Fruit fly (Drosophila melanogaster) whole organism, embryonic: ENCODE data around the gene CG43245.

Source experiments
- Ada2b ChIP-seq: fragments of 200-800 bp; sonication (Bioruptor generic); IDR thresholded peaks from 2 replicates; pipeline ENCODE4 v1.3.6; 2022; ENCODE audit warnings: missing biosample characterization, missing genetic modification characterization
- Blimp-1 ChIP-seq: fragments of 200-800 bp; sonication (Bioruptor generic); optimal IDR thresholded peaks from 3 replicates; lab custom pipeline; 2018; ENCODE audit warnings: missing biosample characterization, missing genetic modification characterization, mild to moderate bottlenecking, moderate library complexity, missing genetic modification reagents
- CG10274 ChIP-seq: fragments of 200-800 bp; sonication (Bioruptor generic); optimal IDR thresholded peaks from 3 replicates; lab custom pipeline; 2017; ENCODE audit warnings: missing biosample characterization, mild to moderate bottlenecking, missing genetic modification characterization
- CG12659 ChIP-seq: fragments of 200-800 bp; sonication (Bioruptor generic); optimal IDR thresholded peaks from 3 replicates; lab custom pipeline; 2017; ENCODE audit warnings: mild to moderate bottlenecking, missing biosample characterization, missing genetic modification reagents, missing genetic modification characterization
- CG12744 ChIP-seq: fragments of 200-800 bp; sonication (Bioruptor generic); optimal IDR thresholded peaks from 2 replicates; lab custom pipeline; 2016; ENCODE audit warnings: missing biosample characterization, missing genetic modification characterization
- CG14710 ChIP-seq: fragments of 200-800 bp; sonication (Bioruptor generic); optimal IDR thresholded peaks from 3 replicates; lab custom pipeline; 2019; ENCODE audit warnings: missing biosample characterization, mild to moderate bottlenecking, missing genetic modification characterization, moderate library complexity
- CG15011 ChIP-seq: fragments of 200-800 bp; sonication (Bioruptor generic); optimal IDR thresholded peaks from 3 replicates; lab custom pipeline; 2018; ENCODE audit warnings: missing biosample characterization, mild to moderate bottlenecking, missing genetic modification characterization
- CG16815 ChIP-seq: fragments of 200-800 bp; sonication (Bioruptor generic); optimal IDR thresholded peaks from 3 replicates; lab custom pipeline; 2017; ENCODE audit warnings: missing biosample characterization, mild to moderate bottlenecking, missing genetic modification characterization
- CG16863 ChIP-seq: fragments of 200-800 bp; sonication (Bioruptor generic); optimal IDR thresholded peaks from 3 replicates; lab custom pipeline; 2016; ENCODE audit warnings: missing biosample characterization, missing genetic modification characterization
- CG17568 ChIP-seq: fragments of 200-800 bp; sonication (Bioruptor generic); optimal IDR thresholded peaks from 2 replicates; lab custom pipeline; 2018; ENCODE audit warnings: missing biosample characterization, mild to moderate bottlenecking, missing genetic modification characterization, moderate library complexity
- CG17612 ChIP-seq: fragments of 200-800 bp; sonication (Bioruptor generic); IDR thresholded peaks from 2 replicates; pipeline ENCODE4 v1.3.6; 2022; ENCODE audit warnings: missing biosample characterization, missing genetic modification characterization
- CG18476 ChIP-seq: fragments of 200-800 bp; sonication (Bioruptor generic); optimal IDR thresholded peaks from 2 replicates; lab custom pipeline; 2016; ENCODE audit warnings: missing biosample characterization, mild to moderate bottlenecking, missing genetic modification characterization
- CG2129 ChIP-seq: fragments of 200-800 bp; sonication (Bioruptor generic); IDR thresholded peaks from 2 replicates; pipeline ENCODE4 v1.3.6; 2022; ENCODE audit warnings: missing biosample characterization, missing genetic modification characterization; ENCODE audit not compliant: partially characterized antibody
- CG31441 ChIP-seq: fragments of 200-800 bp; sonication (Bioruptor generic); IDR thresholded peaks from 2 replicates; pipeline ENCODE4 v1.3.6; 2022; ENCODE audit warnings: missing biosample characterization, missing genetic modification characterization
- CG34224 ChIP-seq: fragments of 200-800 bp; sonication (Bioruptor generic); IDR thresholded peaks from 3 replicates; pipeline ENCODE4 v1.3.6; 2022; ENCODE audit warnings: missing biosample characterization, missing genetic modification characterization; ENCODE audit not compliant: partially characterized antibody
- CG34422 ChIP-seq: fragments of 200-800 bp; sonication (Bioruptor generic); IDR thresholded peaks from 3 replicates; pipeline ENCODE4 v1.3.6; 2022; ENCODE audit warnings: missing biosample characterization, missing genetic modification characterization
- CG3995 ChIP-seq: fragments of 200-800 bp; sonication (Bioruptor generic); optimal IDR thresholded peaks from 3 replicates; lab custom pipeline; 2016; ENCODE audit warnings: missing biosample characterization, missing genetic modification characterization
- CG42726 ChIP-seq: fragments of 200-800 bp; sonication (Bioruptor generic); IDR thresholded peaks from 2 replicates; pipeline ENCODE4 v1.3.6; 2022; ENCODE audit warnings: missing biosample characterization, missing genetic modification characterization; ENCODE audit not compliant: partially characterized antibody
- CG4424 ChIP-seq: fragments of 200-800 bp; sonication (Bioruptor generic); optimal IDR thresholded peaks from 3 replicates; lab custom pipeline; 2016; ENCODE audit warnings: missing biosample characterization, missing genetic modification characterization
- CG7928 ChIP-seq: fragments of 200-800 bp; sonication (Bioruptor generic); optimal IDR thresholded peaks from 2 replicates; lab custom pipeline; 2017; ENCODE audit warnings: missing biosample characterization, mild to moderate bottlenecking, missing genetic modification characterization
- CG8359 ChIP-seq: fragments of 200-800 bp; sonication (Bioruptor generic); optimal IDR thresholded peaks from 2 replicates; lab custom pipeline; 2017; ENCODE audit warnings: missing biosample characterization, mild to moderate bottlenecking, missing genetic modification characterization, borderline replicate concordance
- Dad ChIP-seq: fragments of 200-800 bp; sonication (Bioruptor generic); optimal IDR thresholded peaks from 3 replicates; lab custom pipeline; 2016; ENCODE audit warnings: missing biosample characterization, missing genetic modification characterization
- Deaf1 ChIP-seq: fragments of 200-800 bp; optimal IDR thresholded peaks from 3 replicates; lab custom pipeline; 2019; ENCODE audit warnings: missing biosample characterization, mild to moderate bottlenecking, missing genetic modification characterization, moderate library complexity
- E2f1 ChIP-seq: fragments of 200-800 bp; sonication (Bioruptor generic); IDR thresholded peaks from 2 replicates; pipeline ENCODE4 v1.3.6; 2022; ENCODE audit warnings: missing biosample characterization, missing genetic modification characterization
- H2.0 ChIP-seq: fragments of 200-800 bp; sonication (Bioruptor generic); IDR thresholded peaks from 2 replicates; pipeline ENCODE4 v1.3.6; 2022; ENCODE audit warnings: missing biosample characterization, missing genetic modification characterization
- Hand ChIP-seq: fragments of 200-800 bp; sonication (Bioruptor generic); optimal IDR thresholded peaks from 2 replicates; lab custom pipeline; 2017; ENCODE audit warnings: mild to moderate bottlenecking, missing biosample characterization, missing genetic modification reagents, missing genetic modification characterization
- MESR4 ChIP-seq: fragments of 200-800 bp; sonication (Bioruptor generic); optimal IDR thresholded peaks from 2 replicates; lab custom pipeline; 2018; ENCODE audit warnings: missing biosample characterization, mild to moderate bottlenecking, missing genetic modification characterization, moderate library complexity
- NC2α ChIP-seq: fragments of 200-800 bp; sonication (Bioruptor generic); optimal IDR thresholded peaks from 2 replicates; lab custom pipeline; 2016; ENCODE audit warnings: missing biosample characterization, missing genetic modification characterization
- NK7.1 ChIP-seq: fragments of 200-800 bp; sonication (Bioruptor generic); optimal IDR thresholded peaks from 3 replicates; lab custom pipeline; 2016; ENCODE audit warnings: missing biosample characterization, missing genetic modification characterization
- Scr ChIP-seq: fragments of 200-800 bp; sonication (Bioruptor generic); IDR thresholded peaks from 2 replicates; pipeline ENCODE4 v1.3.6; 2022; ENCODE audit warnings: missing biosample characterization, missing genetic modification characterization; ENCODE audit not compliant: partially characterized antibody
- Side ChIP-seq: fragments of 200-800 bp; sonication (Bioruptor generic); optimal IDR thresholded peaks from 2 replicates; lab custom pipeline; 2016; ENCODE audit warnings: missing biosample characterization, missing genetic modification characterization
- ato ChIP-seq: fragments of 200-800 bp; sonication (Bioruptor generic); IDR thresholded peaks from 2 replicates; pipeline ENCODE4 v1.3.6; 2022; ENCODE audit warnings: missing biosample characterization, missing genetic modification characterization; ENCODE audit not compliant: partially characterized antibody
- bcd ChIP-seq: fragments of 200-800 bp; sonication (Bioruptor generic); optimal IDR thresholded peaks from 2 replicates; lab custom pipeline; 2017; ENCODE audit warnings: missing biosample characterization, mild to moderate bottlenecking, missing genetic modification characterization
- chm ChIP-seq: fragments of 200-800 bp; sonication (Bioruptor generic); IDR thresholded peaks from 2 replicates; pipeline ENCODE4 v1.3.6; 2022; ENCODE audit warnings: missing biosample characterization, missing genetic modification characterization
- crc ChIP-seq: fragments of 200-800 bp; sonication (Bioruptor generic); optimal IDR thresholded peaks from 2 replicates; lab custom pipeline; 2016; ENCODE audit warnings: missing biosample characterization, missing genetic modification characterization
- cwo ChIP-seq: fragments of 200-800 bp; sonication (Bioruptor generic); optimal IDR thresholded peaks from 3 replicates; lab custom pipeline; 2017; ENCODE audit warnings: missing biosample characterization, missing genetic modification characterization, mild to moderate bottlenecking, moderate library complexity, missing genetic modification reagents
- dan ChIP-seq: fragments of 200-800 bp; sonication (Bioruptor generic); IDR thresholded peaks from 2 replicates; pipeline ENCODE4 v1.3.6; 2022; ENCODE audit warnings: missing biosample characterization, missing genetic modification characterization
- fu2 ChIP-seq: fragments of 200-800 bp; sonication (Bioruptor generic); optimal IDR thresholded peaks from 2 replicates; lab custom pipeline; 2016; ENCODE audit warnings: missing biosample characterization, missing genetic modification characterization
- lmd ChIP-seq: fragments of 200-800 bp; sonication (Bioruptor generic); IDR thresholded peaks from 2 replicates; pipeline ENCODE4 v1.3.6; 2022; ENCODE audit warnings: missing biosample characterization, missing genetic modification characterization
- otp ChIP-seq: fragments of 200-800 bp; sonication (Bioruptor generic); IDR thresholded peaks from 3 replicates; pipeline ENCODE4, ENCODE4 v1.3.6; 2022; ENCODE audit warnings: missing biosample characterization, missing genetic modification characterization
- phol ChIP-seq: fragments of 200-800 bp; sonication (Bioruptor generic); optimal IDR thresholded peaks from 3 replicates; lab custom pipeline; 2018; ENCODE audit warnings: missing biosample characterization, mild to moderate bottlenecking, missing genetic modification characterization, moderate library complexity
- repo ChIP-seq: fragments of 200-800 bp; sonication (Bioruptor generic); optimal IDR thresholded peaks from 2 replicates; lab custom pipeline; 2016; ENCODE audit warnings: missing biosample characterization, missing genetic modification characterization
- schlank ChIP-seq: fragments of 200-800 bp; sonication (Bioruptor generic); optimal IDR thresholded peaks from 2 replicates; lab custom pipeline; 2018; ENCODE audit warnings: missing biosample characterization, mild to moderate bottlenecking, missing genetic modification characterization
- sens-2 ChIP-seq: fragments of 200-800 bp; sonication (Bioruptor generic); IDR thresholded peaks from 2 replicates; pipeline ENCODE4 v1.3.6; 2022; ENCODE audit warnings: missing biosample characterization, missing genetic modification characterization
- seq ChIP-seq: fragments of 200-800 bp; sonication (Bioruptor generic); IDR thresholded peaks from 2 replicates; pipeline ENCODE4 v1.3.6; 2022; ENCODE audit warnings: missing biosample characterization, missing genetic modification characterization
- tgo ChIP-seq: fragments of 200-800 bp; sonication (Bioruptor generic); IDR thresholded peaks from 3 replicates; pipeline ENCODE4 v1.3.6; 2022; ENCODE audit warnings: missing biosample characterization, missing genetic modification characterization
- tio ChIP-seq: fragments of 200-800 bp; sonication (Bioruptor generic); optimal IDR thresholded peaks from 2 replicates; lab custom pipeline; 2017; ENCODE audit warnings: missing biosample characterization, missing genetic modification characterization, inconsistent platforms
- trem ChIP-seq: fragments of 200-800 bp; optimal IDR thresholded peaks from 3 replicates; lab custom pipeline; 2019; ENCODE audit warnings: missing biosample characterization, mild to moderate bottlenecking, missing genetic modification characterization, moderate library complexity
- twi ChIP-seq: fragments of 200-800 bp; optimal IDR thresholded peaks from 2 replicates; lab custom pipeline; 2019; ENCODE audit warnings: missing biosample characterization, mild to moderate bottlenecking, missing genetic modification characterization, moderate library complexity
- zfh1 ChIP-seq: fragments of 200-800 bp; sonication (Bioruptor generic); IDR thresholded peaks from 3 replicates; pipeline ENCODE4 v1.3.6; 2022; ENCODE audit warnings: missing biosample characterization, missing genetic modification characterization

The CG43245 gene

DNA sequence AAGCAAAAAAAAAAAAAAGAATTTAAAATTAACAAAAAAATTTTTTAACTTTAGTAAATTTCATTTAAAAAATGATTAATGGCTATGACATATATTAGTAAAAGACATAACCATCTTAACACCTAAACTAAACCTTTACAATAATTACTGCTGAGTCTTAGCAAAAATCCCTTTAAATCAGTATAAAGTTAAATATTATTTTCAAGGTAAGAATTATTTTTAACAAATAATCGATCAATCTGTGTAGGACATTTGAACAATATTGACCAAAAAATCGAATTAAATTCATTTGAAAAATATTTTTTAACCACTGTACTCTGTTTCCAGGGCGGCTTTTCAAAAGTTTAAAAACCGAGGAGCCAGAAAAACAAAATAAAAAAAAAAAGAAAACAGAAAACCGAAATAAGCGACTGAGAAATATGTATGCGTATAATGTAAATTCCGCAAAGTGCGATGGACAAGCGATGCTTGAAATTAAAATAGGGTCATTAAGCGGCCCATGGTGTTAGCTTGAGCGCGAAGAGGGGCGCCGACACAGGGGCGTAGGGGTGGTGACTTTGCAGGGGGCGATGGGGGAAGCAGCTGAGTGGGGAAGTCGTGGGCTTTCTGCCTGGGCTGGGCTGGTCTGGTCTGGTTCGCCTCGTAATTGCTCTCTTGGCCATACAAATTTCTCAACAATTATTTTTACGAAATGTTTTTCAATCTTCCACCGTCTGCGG lies 14.4 kb downstream of the CG43245 start (continued):
- TF ChIP-seq CG4424 (peak; percentile 42), otp (GFP tag; lab: Robert Waterston, UW) (0 out of 3 replicates have a peak, but pooled peaks have one; percentile 16), CG17568 (GFP tag; lab: Kevin White, UChicago) (no peak), ato (GFP tag; lab: Robert Waterston, UW) (no peak), twi (no peak), CG3995 (GFP tag; lab: Kevin White, UChicago) (no peak), NK7.1 (GFP tag; lab: Kevin White, UChicago) (no peak), CG7928 (GFP tag; lab: Kevin White, UChicago) (no peak), CG42726 (GFP tag; lab: Robert Waterston, UW) (no peak), Deaf1 (tag; lab: Kevin White, UChicago) (peak; percentile 0), CG16863 (GFP tag; lab: Kevin White, UChicago) (no peak), schlank (tag; lab: Kevin White, UChicago) (no peak), CG31441 (peak; percentile 60; the same call in 1 of the 2 replicates), CG14710 (tag; lab: Kevin White, UChicago) (peak; percentile 12), Dad (GFP tag; lab: Kevin White, UChicago) (no peak), tgo (GFP tag; lab: Robert Waterston, UW) (0 out of 3 replicates have a peak, but pooled peaks have one; percentile 21), repo (GFP tag; lab: Kevin White, UChicago) (no peak), Side (no peak), trem (tag; lab: Kevin White, UChicago) (no peak), fu2 (no peak), lmd (GFP tag; lab: Robert Waterston, UW) (peak; percentile 33; the same call in 1 of the 2 replicates), bcd (no peak), cwo (GFP tag; lab: Kevin White, UChicago) (no peak), CG8359 (no peak), NC2α (GFP tag; lab: Kevin White, UChicago) (no peak), Hand (no peak), CG34422 (GFP tag; lab: Robert Waterston, UW) (no peak), Ada2b (GFP tag; lab: Robert Waterston, UW) (no peak), chm (GFP tag; lab: Robert Waterston, UW) (no peak), H2.0 (GFP tag; lab: Robert Waterston, UW) (no peak), CG17612 (GFP tag; lab: Robert Waterston, UW) (no peak), Scr (GFP tag; lab: Robert Waterston, UW) (no peak), CG15011 (GFP tag; lab: Kevin White, UChicago) (no peak), Blimp-1 (peak; percentile 46), MESR4 (no peak), zfh1 (GFP tag; lab: Robert Waterston, UW) (no peak), seq (no peak), CG34224 (GFP tag; lab: Robert Waterston, UW) (no peak), CG2129 (GFP tag; lab: Robert Waterston, UW) (no peak), crc (GFP tag; lab: Kevin White, UChicago) (no peak), CG12744 (GFP tag; lab: Kevin White, UChicago) (no peak), E2f1 (GFP tag; lab: Robert Waterston, UW) (peak; percentile 29; the same call in 1 of the 2 replicates), dan (no peak), CG16815 (GFP tag; lab: Kevin White, UChicago) (no peak), CG12659 (GFP tag; lab: Kevin White, UChicago) (no peak), phol (tag; lab: Kevin White, UChicago) (peak; percentile 38), tio (GFP tag; lab: Kevin White, UChicago) (peak; percentile 17), sens-2 (GFP tag; lab: Robert Waterston, UW) (no peak), CG18476 (GFP tag; lab: Kevin White, UChicago) (no peak), CG10274 (no peak)
